Worm (Caenorhabditis elegans) whole organism, late embryonic: ENCODE results near the gene C27A2.8.

ENCODE experiments used
- Y22D7AL.16 ChIP-seq: sonication (generic microtip); optimal IDR thresholded peaks from 2 replicates; lab custom pipeline; 2016; ENCODE audit warnings: missing genetic modification characterization, missing compliant biosample characterization
- ama-1 ChIP-seq: fragments of 150-350 bp; optimal IDR thresholded peaks from 2 replicates; lab custom pipeline; 2014
- che-1 ChIP-seq: sonication (generic microtip); optimal IDR thresholded peaks from 2 replicates; lab custom pipeline; 2016; ENCODE audit warnings: mild to moderate bottlenecking, missing genetic modification characterization, missing compliant biosample characterization
- fkh-10 ChIP-seq: fragments of 150-350 bp; optimal IDR thresholded peaks from 2 replicates; lab custom pipeline; 2014; ENCODE audit warnings: missing biosample characterization, missing genetic modification reagents, missing genetic modification characterization
- nhr-11 ChIP-seq: fragments of 150-350 bp; optimal IDR thresholded peaks from 2 replicates; lab custom pipeline; 2014; ENCODE audit warnings: missing biosample characterization, missing genetic modification characterization
- rnt-1 ChIP-seq: sonication (generic microtip); optimal IDR thresholded peaks from 2 replicates; lab custom pipeline; 2016; ENCODE audit warnings: missing genetic modification characterization, missing compliant biosample characterization
- unc-86 ChIP-seq: sonication (generic microtip); optimal IDR thresholded peaks from 2 replicates; lab custom pipeline; 2016; ENCODE audit warnings: missing genetic modification characterization, missing compliant biosample characterization

DNA sequence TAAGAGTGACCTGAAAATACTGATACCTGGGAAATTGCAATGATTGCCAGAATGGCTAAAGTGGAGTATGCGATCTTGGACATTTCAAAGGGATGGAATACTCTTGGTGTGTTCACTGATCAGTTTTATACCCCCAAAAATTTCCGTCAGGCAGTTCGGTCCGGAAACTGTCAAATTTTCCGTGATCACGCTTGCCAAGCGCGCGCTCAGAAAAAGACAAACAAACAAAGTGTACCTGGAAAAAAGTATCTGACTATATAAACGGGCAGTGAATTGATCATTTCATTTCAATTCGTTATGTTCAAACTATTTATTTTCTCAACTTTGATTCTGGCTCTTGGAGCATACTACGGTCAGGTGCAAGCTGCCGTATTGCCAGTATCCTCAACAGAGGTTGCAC is 33.9 kb upstream of the C27A2.8 start, which contains the start of the genes idpb-3 and idpb-1:
- no peak for TF ChIP-seq nhr-11 (tag; lab: Kevin White, UChicago)
- TF ChIP-seq fkh-10 (GFP tag; lab: Kevin White, UChicago) = no peak
- TF ChIP-seq ama-1 (lab: Kevin White, UChicago) = no peak
- no peak for TF ChIP-seq che-1 (tag; lab: Kevin White, UChicago)
- TF ChIP-seq rnt-1 = no peak
- no peak for TF ChIP-seq unc-86 (tag; lab: Kevin White, UChicago)
- TF ChIP-seq Y22D7AL.16 (tag; lab: Kevin White, UChicago) = no peak
